Fruit fly (Drosophila melanogaster) whole organism, embryonic: Measurements from ENCODE around the gene CG43998.

Experiments used
- Abd-B ChIP-seq: fragments of 200-800 bp; sonication (Bioruptor generic); optimal IDR thresholded peaks from 2 replicates; lab custom pipeline; 2018; ENCODE audit warnings: missing biosample characterization, mild to moderate bottlenecking, missing genetic modification characterization, moderate library complexity
- Antp ChIP-seq: fragments of 200-800 bp; sonication (Bioruptor generic); optimal IDR thresholded peaks from 3 replicates; lab custom pipeline; 2016; ENCODE audit warnings: missing biosample characterization, missing genetic modification characterization
- CG11398 ChIP-seq: fragments of 200-800 bp; sonication (Bioruptor generic); optimal IDR thresholded peaks from 2 replicates; lab custom pipeline; 2016; ENCODE audit warnings: missing biosample characterization, missing genetic modification characterization
- CG13287 ChIP-seq: fragments of 200-800 bp; sonication (Bioruptor generic); IDR thresholded peaks from 2 replicates; pipeline ENCODE4 v1.3.6; 2022; ENCODE audit warnings: missing biosample characterization, missing genetic modification characterization; ENCODE audit not compliant: partially characterized antibody
- CG13775 ChIP-seq: fragments of 200-800 bp; sonication (Bioruptor generic); optimal IDR thresholded peaks from 3 replicates; lab custom pipeline; 2017; ENCODE audit warnings: missing biosample characterization, mild to moderate bottlenecking, missing genetic modification characterization
- CG14050 ChIP-seq: fragments of 200-800 bp; sonication (Bioruptor generic); IDR thresholded peaks from 3 replicates; pipeline ENCODE4 v1.3.6; 2022; ENCODE audit warnings: missing biosample characterization, missing genetic modification characterization
- CG15696 ChIP-seq: fragments of 200-800 bp; sonication (Bioruptor generic); optimal IDR thresholded peaks from 2 replicates; lab custom pipeline; 2019; ENCODE audit warnings: missing biosample characterization, mild to moderate bottlenecking, missing genetic modification characterization, moderate library complexity
- CG16863 ChIP-seq: fragments of 200-800 bp; sonication (Bioruptor generic); optimal IDR thresholded peaks from 3 replicates; lab custom pipeline; 2016; ENCODE audit warnings: missing biosample characterization, missing genetic modification characterization
- CG18619 ChIP-seq: fragments of 200-800 bp; sonication (Bioruptor generic); optimal IDR thresholded peaks from 3 replicates; lab custom pipeline; 2017; ENCODE audit warnings: missing biosample characterization, mild to moderate bottlenecking, missing genetic modification characterization
- CG2678 ChIP-seq: fragments of 200-800 bp; sonication (Bioruptor generic); optimal IDR thresholded peaks from 3 replicates; lab custom pipeline; 2019; ENCODE audit warnings: missing biosample characterization, mild to moderate bottlenecking, missing genetic modification characterization, moderate library complexity
- CG2889 ChIP-seq: fragments of 200-800 bp; sonication (Bioruptor generic); IDR thresholded peaks from 3 replicates; pipeline ENCODE4 v1.3.6; 2022; ENCODE audit warnings: missing biosample characterization, missing genetic modification characterization
- CG31388 ChIP-seq: fragments of 200-800 bp; sonication (Bioruptor generic); optimal IDR thresholded peaks from 2 replicates; lab custom pipeline; 2016; ENCODE audit warnings: missing biosample characterization, missing genetic modification characterization
- CG3163 ChIP-seq: fragments of 200-800 bp; sonication (Bioruptor generic); optimal IDR thresholded peaks from 3 replicates; lab custom pipeline; 2016; ENCODE audit warnings: missing biosample characterization, missing genetic modification characterization
- CG34422 ChIP-seq: fragments of 200-800 bp; sonication (Bioruptor generic); IDR thresholded peaks from 3 replicates; pipeline ENCODE4 v1.3.6; 2022; ENCODE audit warnings: missing biosample characterization, missing genetic modification characterization
- CG3726 ChIP-seq: fragments of 200-800 bp; sonication (Bioruptor generic); IDR thresholded peaks from 3 replicates; pipeline ENCODE4, ENCODE4 v1.3.6; 2022; ENCODE audit warnings: missing biosample characterization, missing genetic modification characterization
- CG4820 ChIP-seq: fragments of 200-800 bp; sonication (Bioruptor generic); optimal IDR thresholded peaks from 3 replicates; lab custom pipeline; 2016; ENCODE audit warnings: missing biosample characterization, missing genetic modification characterization
- CG7987 ChIP-seq: fragments of 200-800 bp; sonication (Bioruptor generic); optimal IDR thresholded peaks from 2 replicates; lab custom pipeline; 2018; ENCODE audit warnings: missing biosample characterization, mild to moderate bottlenecking, missing genetic modification characterization, moderate library complexity
- CG8290 ChIP-seq, 3 experiments: fragments of 200-800 bp; sonication (Bioruptor generic); optimal IDR thresholded peaks; 2 replicates each; lab custom pipeline; 2016 to 2019; ENCODE audit warnings: missing biosample characterization in 3 of 3, missing genetic modification characterization in 3 of 3, mild to moderate bottlenecking in 2 of 3, moderate library complexity in 1 of 3
- D19B ChIP-seq: fragments of 200-800 bp; sonication (Bioruptor generic); optimal IDR thresholded peaks from 2 replicates; lab custom pipeline; 2017; ENCODE audit warnings: missing biosample characterization, mild to moderate bottlenecking, missing genetic modification characterization
- Doc2 ChIP-seq: fragments of 200-800 bp; sonication (Bioruptor generic); IDR thresholded peaks from 2 replicates; pipeline ENCODE4 v1.3.6; 2022; ENCODE audit warnings: missing biosample characterization, missing genetic modification characterization
- Elba2 ChIP-seq: fragments of 200-800 bp; sonication (Bioruptor generic); optimal IDR thresholded peaks from 3 replicates; lab custom pipeline; 2016; ENCODE audit warnings: missing biosample characterization, missing genetic modification characterization
- Ets65A ChIP-seq: fragments of 200-800 bp; sonication (Bioruptor generic); peaks from one replicate; lab custom pipeline; 2016; ENCODE audit warnings: missing biosample characterization, missing genetic modification characterization
- Fer3 ChIP-seq: fragments of 200-800 bp; sonication (Bioruptor generic); optimal IDR thresholded peaks from 2 replicates; lab custom pipeline; 2018; ENCODE audit warnings: missing biosample characterization, mild to moderate bottlenecking, missing genetic modification characterization, moderate library complexity
- H2.0 ChIP-seq: fragments of 200-800 bp; sonication (Bioruptor generic); IDR thresholded peaks from 2 replicates; pipeline ENCODE4 v1.3.6; 2022; ENCODE audit warnings: missing biosample characterization, missing genetic modification characterization
- HLHmδ ChIP-seq: fragments of 200-800 bp; sonication (Bioruptor generic); optimal IDR thresholded peaks from 2 replicates; lab custom pipeline; 2018; ENCODE audit warnings: missing biosample characterization, mild to moderate bottlenecking, missing genetic modification characterization, moderate library complexity
- Mad ChIP-seq: fragments of 200-800 bp; sonication (Bioruptor generic); optimal IDR thresholded peaks from 2 replicates; lab custom pipeline; 2016; ENCODE audit warnings: missing biosample characterization, missing genetic modification characterization
- PHDP ChIP-seq: fragments of 200-800 bp; sonication (Bioruptor generic); optimal IDR thresholded peaks from 3 replicates; lab custom pipeline; 2018; ENCODE audit warnings: missing biosample characterization, mild to moderate bottlenecking, missing genetic modification characterization, moderate library complexity
- Rfx ChIP-seq: fragments of 200-800 bp; sonication (Bioruptor generic); IDR thresholded peaks from 2 replicates; pipeline ENCODE4 v1.3.6; 2022; ENCODE audit warnings: missing biosample characterization, missing genetic modification characterization
- Side ChIP-seq: fragments of 200-800 bp; sonication (Bioruptor generic); optimal IDR thresholded peaks from 2 replicates; lab custom pipeline; 2016; ENCODE audit warnings: missing biosample characterization, missing genetic modification characterization
- Sox100B ChIP-seq: fragments of 200-800 bp; sonication (Bioruptor generic); optimal IDR thresholded peaks from 3 replicates; lab custom pipeline; 2018; ENCODE audit warnings: missing biosample characterization, mild to moderate bottlenecking, missing genetic modification characterization
- amos ChIP-seq: fragments of 200-800 bp; sonication (Bioruptor generic); IDR thresholded peaks from 2 replicates; pipeline ENCODE4 v1.3.6; 2022; ENCODE audit warnings: missing biosample characterization, missing genetic modification characterization; ENCODE audit not compliant: partially characterized antibody
- ap ChIP-seq: fragments of 200-800 bp; sonication (Bioruptor generic); IDR thresholded peaks from 2 replicates; pipeline ENCODE4 v1.3.6; 2022; ENCODE audit warnings: missing biosample characterization, missing genetic modification characterization
- cas ChIP-seq: fragments of 200-800 bp; sonication (Bioruptor generic); IDR thresholded peaks from 2 replicates; pipeline ENCODE4 v1.3.6; 2022; ENCODE audit warnings: missing biosample characterization, missing genetic modification characterization
- chinmo ChIP-seq: fragments of 200-800 bp; sonication (Bioruptor generic); IDR thresholded peaks from 4 replicates; pipeline ENCODE4 v1.3.6; 2022; ENCODE audit warnings: missing biosample characterization, missing genetic modification characterization; ENCODE audit not compliant: partially characterized antibody
- ci ChIP-seq: fragments of 200-800 bp; sonication (Bioruptor generic); IDR thresholded peaks from 3 replicates; pipeline ENCODE4 v1.3.6; 2022; ENCODE audit warnings: missing biosample characterization, missing genetic modification characterization
- cwo ChIP-seq: fragments of 200-800 bp; sonication (Bioruptor generic); optimal IDR thresholded peaks from 3 replicates; lab custom pipeline; 2017; ENCODE audit warnings: missing biosample characterization, missing genetic modification characterization, mild to moderate bottlenecking, moderate library complexity, missing genetic modification reagents
- gem ChIP-seq: fragments of 200-800 bp; sonication (Bioruptor generic); optimal IDR thresholded peaks from 2 replicates; lab custom pipeline; 2019; ENCODE audit warnings: missing biosample characterization, mild to moderate bottlenecking, missing genetic modification characterization, moderate library complexity
- gfzf ChIP-seq: fragments of 200-800 bp; sonication (Bioruptor generic); optimal IDR thresholded peaks from 2 replicates; lab custom pipeline; 2016; ENCODE audit warnings: missing biosample characterization, mild to moderate bottlenecking, missing genetic modification characterization, moderate library complexity
- hb ChIP-seq: fragments of 200-800 bp; sonication (Bioruptor generic); IDR thresholded peaks from 3 replicates; pipeline ENCODE4 v1.3.6; 2022; ENCODE audit warnings: missing biosample characterization, missing genetic modification characterization; ENCODE audit not compliant: partially characterized antibody
- lbe ChIP-seq: fragments of 200-800 bp; sonication (Bioruptor generic); optimal IDR thresholded peaks from 2 replicates; lab custom pipeline; 2016; ENCODE audit warnings: missing biosample characterization, mild to moderate bottlenecking, missing genetic modification characterization
- lmd ChIP-seq: fragments of 200-800 bp; sonication (Bioruptor generic); IDR thresholded peaks from 2 replicates; pipeline ENCODE4 v1.3.6; 2022; ENCODE audit warnings: missing biosample characterization, missing genetic modification characterization
- oc ChIP-seq: fragments of 200-800 bp; sonication (Bioruptor generic); optimal IDR thresholded peaks from 2 replicates; lab custom pipeline; 2018; ENCODE audit warnings: missing biosample characterization, mild to moderate bottlenecking, missing genetic modification characterization, moderate library complexity
- pan ChIP-seq, 4 experiments: fragments of >200 bp in 3 of 4; fragments of 200-800 bp in 1 of 4; sonication (Bioruptor generic) in 1 of 4; optimal IDR thresholded peaks in 3 of 4; IDR thresholded peaks in 1 of 4; 2 replicates each; pipeline versions ENCODE4 v1.3.6 to Lab custom; 2017 to 2022; ENCODE audit warnings: missing biosample characterization in 2 of 4, missing genetic modification characterization in 2 of 4, mixed read lengths in 1 of 4
- pfk ChIP-seq: fragments of 200-800 bp; sonication (Bioruptor generic); optimal IDR thresholded peaks from 2 replicates; lab custom pipeline; 2018; ENCODE audit warnings: missing biosample characterization, mild to moderate bottlenecking, missing genetic modification characterization, moderate library complexity
- run ChIP-seq: fragments of 200-800 bp; sonication (Bioruptor generic); optimal IDR thresholded peaks from 3 replicates; lab custom pipeline; 2018; ENCODE audit warnings: missing biosample characterization, mild to moderate bottlenecking, missing genetic modification characterization
- slbo ChIP-seq: fragments of 200-800 bp; sonication (Bioruptor generic); IDR thresholded peaks from 2 replicates; pipeline ENCODE4 v1.3.6; 2022; ENCODE audit warnings: missing biosample characterization, missing genetic modification characterization
- stc ChIP-seq: fragments of 200-800 bp; sonication (Bioruptor generic); IDR thresholded peaks from 2 replicates; pipeline ENCODE4 v1.3.6; 2022; ENCODE audit warnings: missing biosample characterization, missing genetic modification characterization
- tgo ChIP-seq: fragments of 200-800 bp; sonication (Bioruptor generic); IDR thresholded peaks from 3 replicates; pipeline ENCODE4 v1.3.6; 2022; ENCODE audit warnings: missing biosample characterization, missing genetic modification characterization
- ttk ChIP-seq: fragments of 200-800 bp; sonication (Bioruptor generic); IDR thresholded peaks from 2 replicates; pipeline ENCODE4 v2.1.2; 2022; ENCODE audit warnings: missing biosample characterization, missing genetic modification characterization
- wor ChIP-seq: fragments of 200-800 bp; sonication (Bioruptor generic); IDR thresholded peaks from 2 replicates; pipeline ENCODE4 v1.3.6; 2022; ENCODE audit warnings: missing biosample characterization, missing genetic modification characterization

Gene CG43998

dm6 chr3R:23887572-23887971 is 41.2 kb downstream of the CG43998 start (continued):
- TF ChIP-seq lmd (GFP tag; lab: Robert Waterston, UW) (peak; percentile 28; the same call in 1 of the 2 replicates), Fer3 (peak; percentile 1), ci (peak; percentile 30; the same call in 1 of the 3 replicates), Side (no peak), amos (GFP tag; lab: Robert Waterston, UW) (no peak), CG16863 (GFP tag; lab: Kevin White, UChicago) (no peak), run (no peak), Ets65A (GFP tag; lab: Kevin White, UChicago) (peak; percentile 65), ttk (GFP tag; lab: Robert Waterston, UW) (no peak; the same call in 1 of the 2 replicates), CG34422 (GFP tag; lab: Robert Waterston, UW) (no peak; the same call in 2 of the 3 replicates), Sox100B (no peak), oc (no peak), CG13287 (GFP tag; lab: Robert Waterston, UW) (no peak), cas (0 out of 2 replicates have a peak, but pooled peaks have one; percentile 5), CG15696 (tag; lab: Kevin White, UChicago) (no peak), chinmo (GFP tag; lab: Robert Waterston, UW) (no peak), stc (GFP tag; lab: Robert Waterston, UW) (peak; percentile 16; the same call in 1 of the 2 replicates), CG31388 (GFP tag; lab: Kevin White, UChicago) (no peak), cwo (GFP tag; lab: Kevin White, UChicago) (no peak), CG13775 (no peak), gem (peak; percentile 4), slbo (peak; percentile 33; the same call in 1 of the 2 replicates), CG18619 (GFP tag; lab: Kevin White, UChicago) (no peak), Mad (GFP tag; lab: Kevin White, UChicago) (no peak), hb (GFP tag; lab: Robert Waterston, UW) (no peak), wor (GFP tag; lab: Robert Waterston, UW) (no peak)

- peak; percentile 94 for TF ChIP-seq H2.0 (GFP tag; lab: Robert Waterston, UW)
- peak; percentile 84 for TF ChIP-seq CG8290 (GFP tag; optimal IDR thresholded peaks at IDR 0.05; lab: Kevin White, UChicago)
- TF ChIP-seq CG8290 (tag; optimal IDR thresholded peaks at IDR 0.05; lab: Kevin White, UChicago): peak in 1 of 2 experiments; percentile 77
- peak; percentile 86 for TF ChIP-seq lbe
- peak; percentile 27 for TF ChIP-seq CG16863 (GFP tag; lab: Kevin White, UChicago)
- TF ChIP-seq Doc2 (GFP tag; lab: Robert Waterston, UW): no peak
- no peak for TF ChIP-seq CG3163 (GFP tag; lab: Kevin White, UChicago)
- TF ChIP-seq CG34422 (GFP tag; lab: Robert Waterston, UW): peak; percentile 96
- TF ChIP-seq Abd-B (GFP tag; lab: Kevin White, UChicago): peak; percentile 93
- TF ChIP-seq CG14050 (GFP tag; lab: Robert Waterston, UW): peak; percentile 85
- TF ChIP-seq tgo (GFP tag; lab: Robert Waterston, UW): peak; percentile 91
- TF ChIP-seq CG11398 (GFP tag; lab: Kevin White, UChicago): no peak
- TF ChIP-seq CG2678: peak; percentile 94
- TF ChIP-seq CG7987 (GFP tag; lab: Kevin White, UChicago): peak; percentile 56
- peak; percentile 83 for TF ChIP-seq Rfx (GFP tag; lab: Robert Waterston, UW)
- TF ChIP-seq CG4820 (GFP tag; lab: Kevin White, UChicago): peak; percentile 91
- TF ChIP-seq pfk: no peak
- TF ChIP-seq Antp: peak; percentile 38
- TF ChIP-seq gfzf (GFP tag; lab: Kevin White, UChicago): no peak
- TF ChIP-seq CG3726 (GFP tag; lab: Robert Waterston, UW): peak; percentile 88
- peak; percentile 90 for TF ChIP-seq ap
- no peak for TF ChIP-seq pan (optimal IDR thresholded peaks at IDR 0.05; lab: Kevin White, UChicago)
- peak in 1 of 2 experiments; percentile 90 for TF ChIP-seq pan (GFP tag; optimal IDR thresholded peaks at IDR 0.05 in 1 of 2, IDR thresholded peaks at IDR 0.05 in 1 of 2)
- TF ChIP-seq Elba2 (GFP tag; lab: Kevin White, UChicago): no peak
- TF ChIP-seq D19B: peak; percentile 41
- no peak for TF ChIP-seq HLHmδ (GFP tag; lab: Kevin White, UChicago)
- peak; percentile 88 for TF ChIP-seq CG2889
- no peak for TF ChIP-seq Ets65A (GFP tag; lab: Kevin White, UChicago)
- peak; percentile 94 for TF ChIP-seq PHDP (tag; lab: Kevin White, UChicago)
These were observed 41.7 kb downstream of the CG43998 start for dm6 chr3R:23887096-23887421.
